Fruit fly (Drosophila melanogaster): ENCODE data around the gene tim.
A peak's percentile ranks its signal among the peaks of the same experiment; 100 is the strongest.

Gene tim

DNA sequence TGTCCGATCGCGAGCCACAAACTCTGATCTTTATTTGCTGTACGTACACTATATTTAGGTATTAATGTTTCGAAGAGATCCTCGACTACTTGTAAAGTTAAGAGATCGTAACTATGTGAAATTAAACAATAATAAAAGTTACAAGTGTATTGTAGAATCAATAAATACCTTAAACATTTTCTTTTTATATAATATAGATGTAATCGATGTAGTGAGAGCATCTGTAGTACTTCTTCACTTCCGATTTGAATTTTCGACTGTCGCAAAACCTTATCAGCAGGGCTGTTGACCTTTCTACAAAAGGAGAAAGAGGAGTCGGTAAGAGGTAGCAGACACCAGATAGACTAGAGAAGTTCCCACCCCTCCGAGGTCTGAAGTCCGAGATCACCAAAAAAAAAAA, 32.8 kb downstream of the tim start:
- TF ChIP-seq Mnt (GFP tag; optimal IDR thresholded peaks at IDR 0.05) (no peak), CG1620 (GFP tag; optimal IDR thresholded peaks at IDR 0.05) (no peak), cic (GFP tag; optimal IDR thresholded peaks at IDR 0.05) (no peak), Hr96 (GFP tag; optimal IDR thresholded peaks at IDR 0.05) (no peak), CG7045 (GFP tag; optimal IDR thresholded peaks at IDR 0.05) (no peak), CG5204 (GFP tag; optimal IDR thresholded peaks at IDR 0.05) (no peak), CG33017 (tag; optimal IDR thresholded peaks at IDR 0.05) (no peak), toe (GFP tag; optimal IDR thresholded peaks at IDR 0.05) (no peak), cnc (optimal IDR thresholded peaks at IDR 0.05) (no peak)

DNA sequence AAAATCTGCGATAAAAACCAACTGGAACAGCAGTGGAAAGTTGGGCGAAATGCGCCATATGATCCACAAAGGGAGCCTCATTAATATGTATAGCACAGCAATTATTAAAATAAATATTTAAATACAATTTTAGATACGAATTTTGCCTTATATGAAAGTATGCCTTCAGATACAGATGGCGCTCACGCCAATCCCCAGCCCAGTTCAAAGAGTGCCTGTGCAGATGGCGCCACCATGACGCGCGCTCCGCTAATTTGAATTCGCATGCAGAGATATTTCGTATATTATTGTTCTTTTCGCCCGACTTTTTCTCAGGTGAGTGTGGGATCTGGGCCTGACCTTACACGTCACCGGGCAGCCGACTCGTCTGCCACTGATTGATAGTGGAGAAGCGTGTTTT, 35.7 kb downstream of the tim start, which contains the start of gene Pgant4:
Pgant4 (plus strand) TSS at position 362 of the 400 bp plus-strand sequence.
- TF ChIP-seq cnc (optimal IDR thresholded peaks at IDR 0.05) (no peak), Mnt (GFP tag; optimal IDR thresholded peaks at IDR 0.05) (peak; percentile 33), tj (GFP tag; optimal IDR thresholded peaks at IDR 0.05) (no peak), ovo (GFP tag; optimal IDR thresholded peaks at IDR 0.05) (no peak), CG7101 (tag; optimal IDR thresholded peaks at IDR 0.05) (peak; percentile 44), CG5204 (GFP tag; optimal IDR thresholded peaks at IDR 0.05) (no peak), Hr96 (GFP tag; optimal IDR thresholded peaks at IDR 0.05) (peak; percentile 49), CG33017 (tag; optimal IDR thresholded peaks at IDR 0.05) (no peak), CG7045 (GFP tag; optimal IDR thresholded peaks at IDR 0.05) (no peak), cic (GFP tag; optimal IDR thresholded peaks at IDR 0.05) (no peak), toe (GFP tag; optimal IDR thresholded peaks at IDR 0.05) (no peak), kay (GFP tag; ENCODE audit: borderline replicate concordance) (no peak), Crg-1 (GFP tag; optimal IDR thresholded peaks at IDR 0.05) (no peak), CG14711 (tag; optimal IDR thresholded peaks at IDR 0.05) (no peak), pad (GFP tag; optimal IDR thresholded peaks at IDR 0.05) (peak; percentile 1), CG12768 (GFP tag; optimal IDR thresholded peaks at IDR 0.05) (no peak), CG1620 (GFP tag; optimal IDR thresholded peaks at IDR 0.05) (peak; percentile 73), bab1 (GFP tag; optimal IDR thresholded peaks at IDR 0.05) (no peak), CG11617 (GFP tag; optimal IDR thresholded peaks at IDR 0.05) (no peak), Clk (GFP tag; optimal IDR thresholded peaks at IDR 0.05) (no peak)

DNA sequence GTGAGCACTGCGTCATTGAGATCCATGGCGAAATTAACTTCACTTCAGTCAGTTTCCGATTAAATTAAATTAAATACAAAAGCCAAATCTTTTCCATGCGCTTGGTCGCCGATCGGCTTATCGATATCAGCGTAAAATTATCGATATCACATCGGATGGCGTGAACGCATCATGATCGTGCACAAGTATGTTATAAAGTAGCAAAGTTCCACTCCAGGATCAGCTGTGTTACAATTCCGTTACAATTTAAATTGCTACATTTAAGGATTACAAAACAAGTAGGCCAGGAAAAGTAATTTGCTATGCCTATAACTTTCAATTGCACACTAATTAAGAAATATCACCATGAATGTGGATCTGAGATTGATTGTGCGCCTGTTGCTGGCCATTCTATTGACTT, 38.0 kb downstream of the tim start, which contains the start of the genes Pif1 and CG31776:
Pif1 (minus strand) TSS at position 136 of the 400 bp plus-strand sequence.
CG31776 (plus strand) TSS at position 314 of the 400 bp plus-strand sequence.
- TF ChIP-seq CG12768 (GFP tag; optimal IDR thresholded peaks at IDR 0.05) (no peak), ovo (GFP tag; optimal IDR thresholded peaks at IDR 0.05) (no peak), cic (GFP tag; optimal IDR thresholded peaks at IDR 0.05) (no peak), Crg-1 (GFP tag; optimal IDR thresholded peaks at IDR 0.05) (no peak), bab1 (GFP tag; optimal IDR thresholded peaks at IDR 0.05) (peak; percentile 40), CG7101 (tag; optimal IDR thresholded peaks at IDR 0.05) (no peak), tj (GFP tag; optimal IDR thresholded peaks at IDR 0.05) (no peak), cnc (optimal IDR thresholded peaks at IDR 0.05) (peak in 1 of 2 experiments; percentile 12), Mnt (GFP tag; optimal IDR thresholded peaks at IDR 0.05) (peak; percentile 70), CG1620 (GFP tag; optimal IDR thresholded peaks at IDR 0.05) (no peak), CG5204 (GFP tag; optimal IDR thresholded peaks at IDR 0.05) (no peak)

DNA sequence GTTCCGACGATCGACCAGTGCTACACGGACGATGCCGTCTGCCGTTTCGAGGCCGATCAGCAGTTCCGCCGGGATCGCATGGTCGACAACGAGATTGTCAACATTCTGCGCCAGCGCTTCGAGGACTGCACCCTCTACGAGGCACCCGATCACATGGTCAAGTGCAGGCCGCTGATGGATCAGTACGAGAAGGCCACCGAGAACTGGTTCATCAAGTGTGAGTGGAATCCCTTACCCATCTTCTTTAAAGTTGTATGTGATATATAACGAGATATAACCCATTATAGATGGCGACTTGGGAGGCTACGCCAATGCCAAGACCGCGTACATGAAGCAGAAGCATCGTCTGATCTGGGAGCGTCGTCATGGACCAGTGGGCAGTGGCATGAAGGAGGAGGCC, 41.1 kb downstream of the tim start:
- no peak for TF ChIP-seq CG11617 (GFP tag; optimal IDR thresholded peaks at IDR 0.05)
- TF ChIP-seq bab1 (GFP tag; optimal IDR thresholded peaks at IDR 0.05) = no peak
- TF ChIP-seq cnc (optimal IDR thresholded peaks at IDR 0.05) = no peak
- TF ChIP-seq Clk (GFP tag; optimal IDR thresholded peaks at IDR 0.05) = no peak
- TF ChIP-seq CG12768 (GFP tag; optimal IDR thresholded peaks at IDR 0.05) = no peak
- no peak for TF ChIP-seq CG33017 (tag; optimal IDR thresholded peaks at IDR 0.05)
- TF ChIP-seq Hr96 (GFP tag; optimal IDR thresholded peaks at IDR 0.05) = no peak
- TF ChIP-seq Mnt (GFP tag; optimal IDR thresholded peaks at IDR 0.05) = no peak
- no peak for TF ChIP-seq ovo (GFP tag; optimal IDR thresholded peaks at IDR 0.05)

DNA sequence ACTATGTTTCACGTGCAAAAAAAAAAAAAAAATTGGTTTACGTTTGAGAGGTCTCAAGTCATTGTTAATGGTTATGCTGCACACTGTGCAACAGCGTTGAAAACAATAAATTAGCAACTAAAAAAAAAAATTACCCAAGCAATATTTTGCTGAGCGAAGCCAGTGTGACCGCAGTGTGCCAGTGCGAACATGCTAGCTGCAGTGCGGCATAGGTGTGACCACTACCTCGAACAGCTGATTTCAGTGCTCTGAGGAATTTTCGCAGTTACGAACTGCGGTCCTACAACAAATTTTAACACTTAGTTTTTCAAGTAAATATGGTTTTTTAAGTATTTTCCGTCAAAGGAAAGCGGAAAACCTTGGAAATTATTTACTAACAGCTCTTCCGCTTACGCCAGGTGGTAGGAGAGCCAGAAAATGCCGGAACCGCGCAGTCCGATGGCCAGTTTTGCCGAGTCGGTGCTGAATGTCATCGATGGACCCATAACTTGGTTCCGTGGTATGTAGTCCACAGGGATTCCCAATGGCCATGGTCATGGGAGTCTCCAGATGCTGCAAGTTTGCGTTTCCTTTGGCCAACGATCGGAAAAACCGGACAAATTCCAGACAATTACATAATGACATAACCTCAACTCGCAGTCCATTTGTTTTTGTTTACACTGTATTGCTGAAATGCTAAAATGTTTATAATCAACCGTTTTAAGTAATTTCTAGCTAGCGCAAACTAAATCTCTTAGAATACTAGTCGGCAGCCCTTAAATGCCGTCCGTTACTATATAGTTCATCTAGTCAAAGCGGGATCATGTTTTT, 41.8 kb downstream of the tim start, which contains the start of the genes msl-2 and ND-PDSW:
msl-2 (minus strand) TSS at position 195 of the 810 bp plus-strand sequence.
ND-PDSW (plus strand) TSS at position 240 of the 810 bp plus-strand sequence.
- TF ChIP-seq Clk (GFP tag; optimal IDR thresholded peaks at IDR 0.05) (no peak), CG11617 (GFP tag; optimal IDR thresholded peaks at IDR 0.05) (no peak), CG1620 (GFP tag; optimal IDR thresholded peaks at IDR 0.05) (no peak), pad (GFP tag; optimal IDR thresholded peaks at IDR 0.05) (no peak), kay (GFP tag; ENCODE audit: borderline replicate concordance) (no peak), Hr96 (GFP tag; optimal IDR thresholded peaks at IDR 0.05) (no peak), Mnt (GFP tag; optimal IDR thresholded peaks at IDR 0.05) (peak; percentile 32), tj (GFP tag; optimal IDR thresholded peaks at IDR 0.05) (peak; percentile 27), CG33017 (tag; optimal IDR thresholded peaks at IDR 0.05) (no peak)

DNA sequence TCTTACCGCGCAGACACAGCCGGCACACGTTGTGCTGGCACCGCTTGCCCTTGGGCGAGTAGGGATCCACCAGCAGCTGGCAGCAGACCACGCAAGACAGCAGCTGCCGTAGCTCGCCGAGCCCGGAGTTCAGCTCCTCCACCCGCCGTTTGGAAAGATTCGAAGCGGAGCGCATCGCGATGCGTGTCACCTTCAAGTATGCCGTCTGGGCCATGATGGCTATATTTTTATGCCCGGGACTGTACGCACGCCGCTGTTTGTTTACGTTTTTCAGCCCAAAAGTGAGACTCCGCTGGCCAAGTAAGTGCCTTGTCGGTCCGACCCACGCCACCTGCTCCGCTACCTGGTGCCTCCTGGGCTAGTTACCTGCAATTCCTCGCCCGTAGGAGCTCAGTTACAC, 42.5 kb downstream of the tim start:
- TF ChIP-seq Mnt (GFP tag; optimal IDR thresholded peaks at IDR 0.05) (no peak), Crg-1 (GFP tag; optimal IDR thresholded peaks at IDR 0.05) (no peak), cnc (optimal IDR thresholded peaks at IDR 0.05) (no peak), tj (GFP tag; optimal IDR thresholded peaks at IDR 0.05) (no peak)
